Worm (Caenorhabditis elegans) whole organism, L1 larva: Measurements from ENCODE around the gene B0365.9.

Experiments used
- efl-3 ChIP-seq: fragments of 200-800 bp; sonication (Bioruptor generic); optimal IDR thresholded peaks from 2 replicates; lab custom pipeline; 2018; ENCODE audit warnings: mild to moderate bottlenecking, missing genetic modification characterization, missing compliant biosample characterization
- egl-27 ChIP-seq, 2 experiments: fragments of 150-350 bp in 1 of 2; sonication (generic microtip); optimal IDR thresholded peaks; 3 replicates each; lab custom pipeline; 2017 to 2018; ENCODE audit warnings: missing biosample characterization in 2 of 2, missing genetic modification characterization in 2 of 2, missing genetic modification reagents in 2 of 2
- unc-62 ChIP-seq: fragments of 150-350 bp; optimal IDR thresholded peaks from 2 replicates; lab custom pipeline; 2014; ENCODE audit warnings: missing biosample characterization, missing genetic modification reagents, missing genetic modification characterization

ce11 chrV:13133380-13133779, at the start of gene B0365.9:
- TF ChIP-seq unc-62 (no peak), efl-3 (no peak), egl-27 (tag; optimal IDR thresholded peaks at IDR 0.05; lab: Kevin White, UChicago) (no peak)
